Worm (Caenorhabditis elegans) whole organism, young adult: Measurements from ENCODE around the gene F26F12.3.

Source experiments
- B0019.2 ChIP-seq: fragments of 200-800 bp; sonication (Bioruptor generic); conservative IDR thresholded peaks from 2 replicates; pipeline ENCODE4 v1.3.6; 2022; ENCODE audit warnings: missing genetic modification reagents, missing genetic modification characterization, missing compliant biosample characterization
- B0336.3 ChIP-seq: fragments of 200-800 bp; sonication (Bioruptor generic); IDR thresholded peaks from 2 replicates; pipeline ENCODE4 v1.3.6; 2022; ENCODE audit warnings: missing genetic modification characterization, missing compliant biosample characterization
- C06A6.2 ChIP-seq: fragments of 200-800 bp; sonication (Bioruptor generic); conservative IDR thresholded peaks from 2 replicates; pipeline ENCODE4 v1.3.6; 2022; ENCODE audit warnings: missing genetic modification characterization, missing compliant biosample characterization
- C17E4.6 ChIP-seq: fragments of 200-800 bp; sonication (Bioruptor generic); IDR thresholded peaks from 2 replicates; pipeline ENCODE4 v1.3.6; 2022; ENCODE audit warnings: missing genetic modification reagents, missing genetic modification characterization, missing compliant biosample characterization
- D2030.7 ChIP-seq: fragments of 200-800 bp; sonication (Bioruptor generic); IDR thresholded peaks from 2 replicates; pipeline ENCODE4 v1.3.6; 2022; ENCODE audit warnings: missing genetic modification reagents, missing genetic modification characterization, missing compliant biosample characterization
- F33H1.4 ChIP-seq: fragments of 200-800 bp; sonication (Bioruptor generic); IDR thresholded peaks from 2 replicates; pipeline ENCODE4 v1.3.6; 2022; ENCODE audit warnings: missing genetic modification reagents, missing genetic modification characterization, missing compliant biosample characterization
- Y67H2A.10 ChIP-seq: fragments of 200-800 bp; sonication (Bioruptor generic); conservative IDR thresholded peaks from 2 replicates; pipeline ENCODE4 v1.3.6; 2022; ENCODE audit warnings: missing genetic modification reagents, missing genetic modification characterization, missing compliant biosample characterization
- Y79H2A.3 ChIP-seq: fragments of 200-800 bp; sonication (Bioruptor generic); conservative IDR thresholded peaks from 2 replicates; pipeline ENCODE4 v1.3.6; 2022; ENCODE audit warnings: missing genetic modification reagents, missing genetic modification characterization, missing compliant biosample characterization
- ZK185.1 ChIP-seq: sonication (generic microtip); optimal IDR thresholded peaks from 2 replicates; lab custom pipeline; 2016; ENCODE audit warnings: mild to moderate bottlenecking, missing genetic modification characterization, missing compliant biosample characterization; ENCODE audit not compliant: poor library complexity, severe bottlenecking
- aptf-2 ChIP-seq: fragments of 200-800 bp; sonication (Bioruptor generic); conservative IDR thresholded peaks from 2 replicates; pipeline ENCODE4 v1.3.6; 2022; ENCODE audit warnings: missing genetic modification reagents, missing genetic modification characterization, missing compliant biosample characterization
- attf-5 ChIP-seq: fragments of 200-800 bp; sonication (Bioruptor generic); optimal IDR thresholded peaks from 2 replicates; lab custom pipeline; 2018; ENCODE audit warnings: mild to moderate bottlenecking, missing genetic modification characterization, missing compliant biosample characterization
- cebp-1 ChIP-seq, 2 experiments: fragments of 200-800 bp in 1 of 2; sonication (Bioruptor generic) in 1 of 2; sonication (generic microtip) in 1 of 2; IDR thresholded peaks in 1 of 2; optimal IDR thresholded peaks in 1 of 2; 2 replicates each; pipeline versions ENCODE4 v1.3.6 to Lab custom; 2017 to 2022; ENCODE audit warnings: missing compliant biosample characterization in 2 of 2, missing genetic modification characterization in 2 of 2, mild to moderate bottlenecking in 1 of 2, missing genetic modification reagents in 1 of 2, moderate library complexity in 1 of 2
- ceh-40 ChIP-seq: fragments of 200-800 bp; sonication (Bioruptor generic); IDR thresholded peaks from 2 replicates; pipeline ENCODE4 v1.3.6; 2022; ENCODE audit warnings: missing genetic modification characterization, missing compliant biosample characterization
- ceh-91 ChIP-seq: fragments of 200-800 bp; sonication (Bioruptor generic); IDR thresholded peaks from 2 replicates; pipeline ENCODE4 v1.3.6; 2022; ENCODE audit warnings: missing genetic modification reagents, missing genetic modification characterization, missing compliant biosample characterization
- efl-1 ChIP-seq: fragments of 150-350 bp; optimal IDR thresholded peaks from 2 replicates; lab custom pipeline; 2014; ENCODE audit warnings: missing biosample characterization, missing genetic modification reagents, missing genetic modification characterization
- egl-44 ChIP-seq: fragments of 200-800 bp; sonication (Bioruptor generic); IDR thresholded peaks from 2 replicates; pipeline ENCODE4 v1.3.6; 2022; ENCODE audit warnings: missing genetic modification reagents, missing genetic modification characterization, missing compliant biosample characterization
- ekl-4 ChIP-seq: fragments of 200-800 bp; sonication (Bioruptor generic); IDR thresholded peaks from 2 replicates; pipeline ENCODE4 v1.3.6; 2022; ENCODE audit warnings: missing genetic modification reagents, missing genetic modification characterization, missing compliant biosample characterization
- hlh-12 ChIP-seq: sonication (generic microtip); optimal IDR thresholded peaks from 2 replicates; lab custom pipeline; 2016; ENCODE audit warnings: missing genetic modification characterization, missing compliant biosample characterization
- hsf-1 ChIP-seq: fragments of 200-800 bp; sonication (Bioruptor generic); IDR thresholded peaks from 2 replicates; pipeline ENCODE4 v1.3.6; 2022; ENCODE audit warnings: missing genetic modification reagents, missing genetic modification characterization, missing compliant biosample characterization
- let-526 ChIP-seq: fragments of 200-800 bp; sonication (Bioruptor generic); IDR thresholded peaks from 2 replicates; pipeline ENCODE4 v1.3.6; 2022; ENCODE audit warnings: missing genetic modification reagents, missing genetic modification characterization, missing compliant biosample characterization
- let-607 ChIP-seq, 2 experiments: fragments of 200-800 bp in 1 of 2; sonication (Bioruptor generic) in 1 of 2; sonication (generic microtip) in 1 of 2; optimal IDR thresholded peaks; 2 replicates each; lab custom pipeline; 2016 to 2018; ENCODE audit warnings: mild to moderate bottlenecking in 2 of 2, missing compliant biosample characterization in 2 of 2, missing genetic modification characterization in 2 of 2, moderate library complexity in 2 of 2, missing genotype in 1 of 2
- lin-26 ChIP-seq: fragments of 200-800 bp; sonication (Bioruptor generic); IDR thresholded peaks from 2 replicates; pipeline ENCODE4 v1.3.6; 2022; ENCODE audit warnings: missing genetic modification reagents, missing genetic modification characterization, missing compliant biosample characterization
- lin-40 ChIP-seq: sonication (generic microtip); optimal IDR thresholded peaks from 2 replicates; lab custom pipeline; 2016; ENCODE audit warnings: missing genetic modification characterization, mild to moderate bottlenecking, missing compliant biosample characterization, missing genotype, missing genetic modification reagents
- lir-1 ChIP-seq: fragments of 200-800 bp; sonication (Bioruptor generic); conservative IDR thresholded peaks from 2 replicates; pipeline ENCODE4 v1.3.6; 2022; ENCODE audit warnings: missing genetic modification reagents, missing genetic modification characterization, missing compliant biosample characterization
- lsl-1 ChIP-seq: fragments of 200-800 bp; sonication (Bioruptor generic); optimal IDR thresholded peaks from 2 replicates; lab custom pipeline; 2018; ENCODE audit warnings: mild to moderate bottlenecking, missing genetic modification characterization, moderate library complexity, missing compliant biosample characterization
- madf-6 ChIP-seq: fragments of 200-800 bp; sonication (Bioruptor generic); IDR thresholded peaks from 2 replicates; pipeline ENCODE4 v1.3.6; 2022; ENCODE audit warnings: missing genetic modification reagents, missing genetic modification characterization, missing compliant biosample characterization
- mcd-1 ChIP-seq: fragments of 200-800 bp; sonication (Bioruptor generic); IDR thresholded peaks from 2 replicates; pipeline ENCODE4 v1.3.6; 2022; ENCODE audit warnings: missing genetic modification reagents, missing genetic modification characterization, missing compliant biosample characterization
- mes-4 ChIP-seq: sonication (generic microtip); optimal IDR thresholded peaks from 2 replicates; lab custom pipeline; 2016; ENCODE audit warnings: missing genotype, missing genetic modification characterization, missing compliant biosample characterization
- nfyb-1 ChIP-seq: fragments of 200-800 bp; sonication (Bioruptor generic); IDR thresholded peaks from 2 replicates; pipeline ENCODE4 v1.3.6; 2022; ENCODE audit warnings: missing genetic modification reagents, missing genetic modification characterization, missing compliant biosample characterization
- sptf-2 ChIP-seq: fragments of 200-800 bp; sonication (Bioruptor generic); optimal IDR thresholded peaks from 2 replicates; lab custom pipeline; 2018; ENCODE audit warnings: mild to moderate bottlenecking, missing genetic modification characterization, missing compliant biosample characterization
- tbp1 ChIP-seq: fragments of 200-800 bp; sonication (Bioruptor generic); optimal IDR thresholded peaks from 2 replicates; lab custom pipeline; 2018; ENCODE audit warnings: mild to moderate bottlenecking, missing genetic modification characterization, missing compliant biosample characterization
- tbx-9 ChIP-seq: sonication (generic microtip); optimal IDR thresholded peaks from 2 replicates; lab custom pipeline; 2016; ENCODE audit warnings: borderline replicate concordance, missing genetic modification characterization, inconsistent platforms, missing compliant biosample characterization
- tlf-1 ChIP-seq: fragments of 200-800 bp; sonication (Bioruptor generic); optimal IDR thresholded peaks from 2 replicates; lab custom pipeline; 2018; ENCODE audit warnings: mild to moderate bottlenecking, missing genetic modification characterization, missing compliant biosample characterization
- ztf-22 ChIP-seq: fragments of 200-800 bp; sonication (Bioruptor generic); optimal IDR thresholded peaks from 2 replicates; lab custom pipeline; 2018; ENCODE audit warnings: mild to moderate bottlenecking, missing genetic modification characterization, moderate library complexity, missing compliant biosample characterization

The F26F12.3 gene

DNA sequence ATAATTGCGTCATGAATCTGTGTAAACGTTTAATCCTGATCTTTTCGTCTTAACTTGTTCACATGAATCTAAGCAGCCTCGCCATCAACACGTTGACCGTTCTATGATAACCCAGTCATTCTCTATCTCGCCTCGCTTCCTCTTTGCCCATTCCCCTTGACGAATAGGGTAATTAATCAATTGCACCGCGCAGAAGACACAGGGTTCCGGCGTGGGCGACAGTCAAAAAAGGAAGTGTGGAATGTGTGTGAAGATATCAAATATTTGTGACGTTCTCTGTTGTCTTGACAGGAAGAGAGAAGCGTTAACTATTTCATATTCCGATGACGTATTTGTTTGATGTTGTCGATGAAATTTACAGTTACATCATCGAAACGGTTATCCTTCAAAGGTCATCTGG lies 12.7 kb downstream of the F26F12.3 start (continued):
- peak; percentile 27 for TF ChIP-seq lin-40
- TF ChIP-seq D2030.7 (GFP tag; lab: Robert Waterston, UW): 0 out of 2 replicates have a peak, but pooled peaks have one; percentile 15
- TF ChIP-seq tbp1: peak; percentile 27
- TF ChIP-seq cebp-1 (GFP tag; IDR thresholded peaks at IDR 0.05; lab: Robert Waterston, UW): no peak
- peak; percentile 29 for TF ChIP-seq cebp-1 (tag; optimal IDR thresholded peaks at IDR 0.05; lab: Kevin White, UChicago)
- peak; percentile 62; the same call in 1 of the 2 replicates for TF ChIP-seq ekl-4 (GFP tag; lab: Robert Waterston, UW)
- no peak for TF ChIP-seq lir-1
- no peak for TF ChIP-seq mes-4 (tag; lab: Kevin White, UChicago)
- peak; percentile 17; the same call in 1 of the 2 replicates for TF ChIP-seq F33H1.4
- TF ChIP-seq let-607 (tag; optimal IDR thresholded peaks at IDR 0.05; lab: Kevin White, UChicago): no peak
- TF ChIP-seq lin-26: peak; percentile 50; the same call in 1 of the 2 replicates
- TF ChIP-seq mcd-1: 0 out of 2 replicates have a peak, but pooled peaks have one; percentile 13
- no peak for TF ChIP-seq aptf-2
- peak; percentile 64; the same call in 1 of the 2 replicates for TF ChIP-seq Y79H2A.3
- TF ChIP-seq hsf-1 (GFP tag; lab: Robert Waterston, UW): 0 out of 2 replicates have a peak, but pooled peaks have one; percentile 10
- no peak for TF ChIP-seq hlh-12 (tag; lab: Kevin White, UChicago)

DNA sequence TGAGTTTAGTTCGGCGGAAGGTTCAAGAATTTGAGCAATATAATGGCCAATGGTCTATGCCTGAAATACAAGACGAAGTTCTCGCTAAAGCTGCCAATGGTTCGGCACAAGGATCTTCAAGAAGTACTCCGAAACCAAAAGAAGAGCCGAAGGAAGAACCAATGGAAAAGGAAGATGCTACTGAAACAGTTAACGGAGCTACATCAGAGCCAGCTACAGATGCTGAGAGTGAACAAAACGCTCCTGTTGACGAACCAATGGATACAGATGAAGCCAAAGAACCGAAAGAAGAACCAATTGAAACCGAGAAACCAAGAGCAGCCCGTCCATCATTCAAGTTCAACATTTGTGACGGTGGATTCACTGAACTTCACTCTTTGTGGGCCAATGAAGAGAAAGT lies 14.3 kb downstream of the F26F12.3 start:
- TF ChIP-seq B0336.3: no peak
- TF ChIP-seq tlf-1 (GFP tag; lab: Kevin White, UChicago): no peak
- no peak for TF ChIP-seq Y67H2A.10 (GFP tag; lab: Robert Waterston, UW)
- no peak for TF ChIP-seq B0019.2 (GFP tag; lab: Robert Waterston, UW)
- no peak for TF ChIP-seq egl-44
- no peak for TF ChIP-seq let-526 (GFP tag; lab: Robert Waterston, UW)
- no peak for TF ChIP-seq ceh-40 (GFP tag; lab: Robert Waterston, UW)
- no peak for TF ChIP-seq nfyb-1
- no peak for TF ChIP-seq mcd-1
- no peak for TF ChIP-seq ztf-22 (GFP tag; lab: Kevin White, UChicago)
- no peak for TF ChIP-seq madf-6 (GFP tag; lab: Robert Waterston, UW)
- no peak for TF ChIP-seq sptf-2 (GFP tag; lab: Kevin White, UChicago)
- no peak for TF ChIP-seq tbx-9 (tag; lab: Kevin White, UChicago)

ce11 chrV:5826592-5826991 lies 18.9 kb downstream of the F26F12.3 start, which contains the start of gene let-418:
Gene let-418, plus strand, starts transcription at chrV:5826833.
- no peak for TF ChIP-seq let-526 (GFP tag; lab: Robert Waterston, UW)
- TF ChIP-seq attf-5 (GFP tag; lab: Kevin White, UChicago): no peak
- no peak for TF ChIP-seq C17E4.6 (GFP tag; lab: Robert Waterston, UW)
- no peak for TF ChIP-seq C06A6.2 (GFP tag; lab: Robert Waterston, UW)
- no peak for TF ChIP-seq ceh-91 (GFP tag; lab: Robert Waterston, UW)
- TF ChIP-seq, all 124 proteins: peak for 0

- TF ChIP-seq ZK185.1 (tag; lab: Kevin White, UChicago) (no peak), F33H1.4 (peak; percentile 74), madf-6 (GFP tag; lab: Robert Waterston, UW) (0 out of 2 replicates have a peak, but pooled peaks have one; percentile 10), efl-1 (peak; percentile 19), ceh-91 (GFP tag; lab: Robert Waterston, UW) (0 out of 2 replicates have a peak, but pooled peaks have one; percentile 37), lsl-1 (GFP tag; lab: Kevin White, UChicago) (peak; percentile 55)
Observed at ce11 chrV:5825478-5825877, 20.0 kb downstream of the F26F12.3 start.
